Fruit fly (Drosophila melanogaster) whole organism, embryonic: ENCODE data around the gene mwh.

ENCODE experiments used
- Adf1 ChIP-seq: fragments of 200-800 bp; sonication (Bioruptor generic); IDR thresholded peaks from 2 replicates; pipeline ENCODE4 v1.3.6; 2022; ENCODE audit warnings: missing biosample characterization, missing genetic modification characterization
- Atf-2 ChIP-seq: fragments of 200-800 bp; sonication (Bioruptor generic); optimal IDR thresholded peaks from 2 replicates; lab custom pipeline; 2016; ENCODE audit warnings: missing biosample characterization, missing genetic modification characterization
- BEAF-32 ChIP-seq: fragments of 200-800 bp; sonication (Bioruptor generic); optimal IDR thresholded peaks from 3 replicates; lab custom pipeline; 2017; ENCODE audit warnings: missing biosample characterization, missing genetic modification characterization, mild to moderate bottlenecking, moderate library complexity, missing genetic modification reagents
- Blimp-1 ChIP-seq: fragments of 200-800 bp; sonication (Bioruptor generic); optimal IDR thresholded peaks from 3 replicates; lab custom pipeline; 2018; ENCODE audit warnings: missing biosample characterization, missing genetic modification characterization, mild to moderate bottlenecking, moderate library complexity, missing genetic modification reagents
- CG11695 ChIP-seq: fragments of 200-800 bp; sonication (Bioruptor generic); IDR thresholded peaks from 3 replicates; pipeline ENCODE4 v1.3.6; 2022; ENCODE audit warnings: missing biosample characterization, missing genetic modification characterization
- CG11696 ChIP-seq: fragments of 200-800 bp; sonication (Bioruptor generic); IDR thresholded peaks from 2 replicates; pipeline ENCODE4 v1.3.6; 2022; ENCODE audit warnings: missing biosample characterization, missing genetic modification characterization
- CG1233 ChIP-seq: fragments of 200-800 bp; sonication (Bioruptor generic); optimal IDR thresholded peaks from 4 replicates; lab custom pipeline; 2018; ENCODE audit warnings: missing biosample characterization, mild to moderate bottlenecking, missing genetic modification characterization
- CG12659 ChIP-seq: fragments of 200-800 bp; sonication (Bioruptor generic); optimal IDR thresholded peaks from 3 replicates; lab custom pipeline; 2017; ENCODE audit warnings: mild to moderate bottlenecking, missing biosample characterization, missing genetic modification reagents, missing genetic modification characterization
- CG12769 ChIP-seq: fragments of 200-800 bp; sonication (Bioruptor generic); optimal IDR thresholded peaks from 2 replicates; lab custom pipeline; 2019; ENCODE audit warnings: missing biosample characterization, mild to moderate bottlenecking, missing genetic modification characterization, moderate library complexity
- CG13296 ChIP-seq: fragments of 200-800 bp; sonication (Bioruptor generic); optimal IDR thresholded peaks from 3 replicates; lab custom pipeline; 2018; ENCODE audit warnings: missing biosample characterization, mild to moderate bottlenecking, missing genetic modification characterization
- CG13894 ChIP-seq: fragments of 200-800 bp; sonication (Bioruptor generic); optimal IDR thresholded peaks from 3 replicates; lab custom pipeline; 2018; ENCODE audit warnings: missing biosample characterization, mild to moderate bottlenecking, missing genetic modification characterization, moderate library complexity
- CG14014 ChIP-seq: fragments of 200-800 bp; sonication (Bioruptor generic); IDR thresholded peaks from 2 replicates; pipeline ENCODE4 v1.3.6; 2022; ENCODE audit warnings: missing biosample characterization, missing genetic modification characterization
- CG17328 ChIP-seq: fragments of 200-800 bp; sonication (Bioruptor generic); IDR thresholded peaks from 2 replicates; pipeline ENCODE4 v1.3.6; 2022; ENCODE audit warnings: missing biosample characterization, missing genetic modification characterization
- CG17568 ChIP-seq: fragments of 200-800 bp; sonication (Bioruptor generic); optimal IDR thresholded peaks from 2 replicates; lab custom pipeline; 2018; ENCODE audit warnings: missing biosample characterization, mild to moderate bottlenecking, missing genetic modification characterization, moderate library complexity
- CG3847 ChIP-seq: fragments of 200-800 bp; sonication (Bioruptor generic); IDR thresholded peaks from 2 replicates; pipeline ENCODE4 v1.3.6; 2022; ENCODE audit warnings: missing biosample characterization, missing genetic modification characterization
- CG3995 ChIP-seq: fragments of 200-800 bp; sonication (Bioruptor generic); optimal IDR thresholded peaks from 3 replicates; lab custom pipeline; 2016; ENCODE audit warnings: missing biosample characterization, missing genetic modification characterization
- CG5180 ChIP-seq: fragments of 200-800 bp; sonication (Bioruptor generic); optimal IDR thresholded peaks from 3 replicates; lab custom pipeline; 2017; ENCODE audit warnings: missing biosample characterization, missing genetic modification characterization, mild to moderate bottlenecking, moderate library complexity, missing genetic modification reagents
- CG9932 ChIP-seq: fragments of 200-800 bp; sonication (Bioruptor generic); IDR thresholded peaks from 2 replicates; pipeline ENCODE4 v1.3.6; 2022; ENCODE audit warnings: missing biosample characterization, missing genetic modification characterization
- Deaf1 ChIP-seq: fragments of 200-800 bp; optimal IDR thresholded peaks from 3 replicates; lab custom pipeline; 2019; ENCODE audit warnings: missing biosample characterization, mild to moderate bottlenecking, missing genetic modification characterization, moderate library complexity
- Dek ChIP-seq: fragments of 200-800 bp; sonication (Bioruptor generic); optimal IDR thresholded peaks from 3 replicates; lab custom pipeline; 2019; ENCODE audit warnings: missing biosample characterization, mild to moderate bottlenecking, missing genetic modification characterization, moderate library complexity
- Eip74EF ChIP-seq, 2 experiments: fragments of 200-800 bp in 1 of 2; fragments of >200 bp in 1 of 2; sonication (Bioruptor generic) in 1 of 2; optimal IDR thresholded peaks; 2 replicates each; lab custom pipeline; 2017 to 2019; ENCODE audit warnings: missing biosample characterization in 2 of 2, missing genetic modification characterization in 2 of 2, mild to moderate bottlenecking in 1 of 2, moderate library complexity in 1 of 2
- HLH3B ChIP-seq: fragments of 200-800 bp; sonication (Bioruptor generic); IDR thresholded peaks from 2 replicates; pipeline ENCODE4 v1.3.6; 2022; ENCODE audit warnings: missing biosample characterization, missing genetic modification characterization
- Hr3 ChIP-seq: fragments of 200-800 bp; sonication (Bioruptor generic); optimal IDR thresholded peaks from 3 replicates; lab custom pipeline; 2016; ENCODE audit warnings: missing biosample characterization, missing genetic modification characterization
- Jarid2 ChIP-seq: fragments of 200-800 bp; sonication (Bioruptor generic); optimal IDR thresholded peaks from 3 replicates; lab custom pipeline; 2017; ENCODE audit warnings: mild to moderate bottlenecking, missing biosample characterization, missing genetic modification reagents, missing genetic modification characterization
- Mad ChIP-seq: fragments of 200-800 bp; sonication (Bioruptor generic); optimal IDR thresholded peaks from 2 replicates; lab custom pipeline; 2016; ENCODE audit warnings: missing biosample characterization, missing genetic modification characterization
- Trl ChIP-seq, 3 experiments: fragments of >200 bp in 2 of 3; fragments of 200-800 bp in 1 of 3; sonication (Bioruptor generic) in 1 of 3; optimal IDR thresholded peaks; 2 replicates in 1 of 3; 3 replicates in 2 of 3; lab custom pipeline; 2016 to 2017; ENCODE audit warnings: missing biosample characterization in 1 of 3, missing genetic modification characterization in 1 of 3
- ara ChIP-seq: fragments of 200-800 bp; sonication (Bioruptor generic); IDR thresholded peaks from 2 replicates; pipeline ENCODE4 v1.3.6; 2022; ENCODE audit warnings: missing biosample characterization, missing genetic modification characterization
- chinmo ChIP-seq: fragments of 200-800 bp; sonication (Bioruptor generic); IDR thresholded peaks from 4 replicates; pipeline ENCODE4 v1.3.6; 2022; ENCODE audit warnings: missing biosample characterization, missing genetic modification characterization; ENCODE audit not compliant: partially characterized antibody
- ci ChIP-seq: fragments of 200-800 bp; sonication (Bioruptor generic); IDR thresholded peaks from 3 replicates; pipeline ENCODE4 v1.3.6; 2022; ENCODE audit warnings: missing biosample characterization, missing genetic modification characterization
- grn ChIP-seq: fragments of 200-800 bp; sonication (Bioruptor generic); optimal IDR thresholded peaks from 3 replicates; lab custom pipeline; 2017; ENCODE audit warnings: missing biosample characterization, missing genetic modification characterization
- nom ChIP-seq: fragments of 200-800 bp; sonication (Bioruptor generic); optimal IDR thresholded peaks from 2 replicates; lab custom pipeline; 2017; ENCODE audit warnings: missing biosample characterization, missing genetic modification characterization, mild to moderate bottlenecking, moderate library complexity, missing genetic modification reagents
- org-1 ChIP-seq: fragments of 200-800 bp; sonication (Bioruptor generic); optimal IDR thresholded peaks from 2 replicates; lab custom pipeline; 2017; ENCODE audit warnings: missing biosample characterization, missing genetic modification characterization
- phol ChIP-seq: fragments of 200-800 bp; sonication (Bioruptor generic); optimal IDR thresholded peaks from 3 replicates; lab custom pipeline; 2018; ENCODE audit warnings: missing biosample characterization, mild to moderate bottlenecking, missing genetic modification characterization, moderate library complexity
- sd ChIP-seq: fragments of 200-800 bp; sonication (Bioruptor generic); optimal IDR thresholded peaks from 3 replicates; lab custom pipeline; 2018; ENCODE audit warnings: missing biosample characterization, mild to moderate bottlenecking, missing genetic modification characterization, moderate library complexity
- sens ChIP-seq: fragments of 200-800 bp; sonication (Bioruptor generic); peaks from one replicate; lab custom pipeline; 2016; ENCODE audit warnings: missing biosample characterization, missing genetic modification characterization
- sob ChIP-seq: fragments of 200-800 bp; sonication (Bioruptor generic); IDR thresholded peaks from 2 replicates; pipeline ENCODE4 v1.3.6; 2022; ENCODE audit warnings: missing biosample characterization, missing genetic modification characterization
- tgo ChIP-seq: fragments of 200-800 bp; sonication (Bioruptor generic); IDR thresholded peaks from 3 replicates; pipeline ENCODE4 v1.3.6; 2022; ENCODE audit warnings: missing biosample characterization, missing genetic modification characterization
- tio ChIP-seq: fragments of 200-800 bp; sonication (Bioruptor generic); optimal IDR thresholded peaks from 2 replicates; lab custom pipeline; 2017; ENCODE audit warnings: missing biosample characterization, missing genetic modification characterization, inconsistent platforms
- z ChIP-seq: fragments of 200-800 bp; sonication (Bioruptor generic); IDR thresholded peaks from 3 replicates; pipeline ENCODE4 v1.3.6; 2022; ENCODE audit warnings: missing biosample characterization, missing genetic modification characterization

mwh gene

DNA sequence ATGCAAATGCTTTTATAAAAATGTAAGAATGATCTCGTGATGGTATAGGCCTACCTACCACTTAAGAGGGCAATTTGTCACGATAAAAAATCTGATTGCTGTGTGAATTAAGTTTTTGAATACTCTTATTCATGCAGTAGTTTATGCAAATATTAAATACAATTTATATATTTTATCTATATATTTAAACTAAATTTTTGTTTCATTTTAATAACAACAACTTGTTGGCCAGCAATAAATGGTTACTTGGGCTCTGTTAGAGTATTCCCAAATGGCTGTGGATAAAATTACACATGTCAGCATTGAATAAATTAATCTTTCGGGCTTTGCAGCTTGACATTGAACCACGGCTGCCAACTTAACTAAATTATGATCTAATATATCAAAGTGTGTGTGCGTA, 58.0 kb downstream of the mwh start (continued):
- peak; percentile 49; the same call in 1 of the 2 replicates for TF ChIP-seq sob (GFP tag; lab: Robert Waterston, UW)
- TF ChIP-seq CG13296, result peak; percentile 37
- peak; percentile 51 for TF ChIP-seq CG9932 (GFP tag; lab: Robert Waterston, UW)
- peak; percentile 62; the same call in 1 of the 2 replicates for TF ChIP-seq CG14014 (GFP tag; lab: Robert Waterston, UW)
- TF ChIP-seq Dek, result peak; percentile 28
- TF ChIP-seq ci (GFP tag; lab: Robert Waterston, UW), result no peak
- peak; percentile 17; the same call in 2 of the 3 replicates for TF ChIP-seq tgo (GFP tag; lab: Robert Waterston, UW)
- TF ChIP-seq Adf1, result peak; percentile 36; the same call in 1 of the 2 replicates
- TF ChIP-seq Atf-2 (GFP tag; lab: Kevin White, UChicago), result no peak
- no peak for TF ChIP-seq CG11696
- peak; percentile 47 for TF ChIP-seq CG3847
- TF ChIP-seq CG12659 (GFP tag; lab: Kevin White, UChicago), result peak; percentile 17
- peak; percentile 3 for TF ChIP-seq CG1233 (GFP tag; lab: Kevin White, UChicago)

DNA sequence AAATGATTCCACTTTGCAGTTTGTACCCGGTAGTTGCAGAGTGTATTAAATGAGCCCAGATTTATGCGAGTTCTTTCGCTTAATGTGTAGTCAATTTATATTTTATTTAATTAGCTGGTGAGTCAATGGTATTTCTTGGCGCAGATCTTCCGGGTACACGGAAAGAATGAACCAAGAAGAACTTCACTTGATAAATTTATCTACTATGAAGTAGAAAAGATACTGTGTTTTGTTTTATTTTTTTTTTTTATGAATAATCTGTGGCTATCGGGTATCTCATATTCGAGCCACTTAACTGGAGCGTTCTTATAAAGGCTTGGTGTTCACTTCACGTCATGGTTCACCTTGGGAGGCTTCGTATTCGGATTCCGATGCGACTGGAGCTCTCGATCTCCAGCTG, 64.4 kb downstream of the mwh start:
- TF ChIP-seq BEAF-32 (GFP tag; lab: Kevin White, UChicago) (no peak), sens (GFP tag; lab: Kevin White, UChicago) (peak; percentile 50), Mad (no peak), CG3995 (GFP tag; lab: Kevin White, UChicago) (no peak), sd (tag; lab: Kevin White, UChicago) (peak; percentile 9)

- TF ChIP-seq phol (tag; lab: Kevin White, UChicago), result no peak
- peak; percentile 10; the same call in 1 of the 2 replicates for TF ChIP-seq ara (GFP tag; lab: Robert Waterston, UW)
- peak; percentile 10 for TF ChIP-seq sd (tag; lab: Kevin White, UChicago)
- TF ChIP-seq nom (GFP tag; lab: Kevin White, UChicago), result peak; percentile 26
- no peak for TF ChIP-seq org-1 (GFP tag; lab: Kevin White, UChicago)
- TF ChIP-seq Trl (optimal IDR thresholded peaks at IDR 0.05; lab: Kevin White, UChicago), result peak; percentile 57 to 67
- no peak for TF ChIP-seq Trl (GFP tag; optimal IDR thresholded peaks at IDR 0.05; lab: Kevin White, UChicago)
- no peak for TF ChIP-seq CG17328 (GFP tag; lab: Robert Waterston, UW)
- 0 out of 3 replicates have a peak, but pooled peaks have one; percentile 8 for TF ChIP-seq CG11695 (GFP tag; lab: Robert Waterston, UW)
- TF ChIP-seq Deaf1 (tag; lab: Kevin White, UChicago), result peak; percentile 84
- peak; percentile 28 for TF ChIP-seq sens (GFP tag; lab: Kevin White, UChicago)
- no peak for TF ChIP-seq tio (GFP tag; lab: Kevin White, UChicago)
- peak; percentile 52 for TF ChIP-seq Jarid2 (GFP tag; lab: Kevin White, UChicago)
- TF ChIP-seq CG12769 (tag; lab: Kevin White, UChicago), result peak; percentile 65
- TF ChIP-seq CG5180, result peak; percentile 90
- TF ChIP-seq CG17568 (GFP tag; lab: Kevin White, UChicago), result no peak
- TF ChIP-seq chinmo (GFP tag; lab: Robert Waterston, UW), result peak; percentile 85; the same call in 3 of the 4 replicates
- no peak for TF ChIP-seq HLH3B (GFP tag; lab: Robert Waterston, UW)
- TF ChIP-seq CG13894 (tag; lab: Kevin White, UChicago), result peak; percentile 31
- TF ChIP-seq CG3995 (GFP tag; lab: Kevin White, UChicago), result no peak
- peak; percentile 88 for TF ChIP-seq z (GFP tag; lab: Robert Waterston, UW)
- TF ChIP-seq grn (GFP tag; lab: Kevin White, UChicago), result peak; percentile 44
- peak in 1 of 2 experiments; percentile 73 for TF ChIP-seq Eip74EF (GFP tag; optimal IDR thresholded peaks at IDR 0.05; lab: Kevin White, UChicago)
- no peak for TF ChIP-seq Hr3 (GFP tag; lab: Kevin White, UChicago)
- peak; percentile 83 for TF ChIP-seq Blimp-1 (GFP tag; lab: Kevin White, UChicago)
- TF ChIP-seq, all 482 proteins: peak for 16
These were observed 64.9 kb downstream of the mwh start for dm6 chr3L:1265423-1266002.
